Worm (Caenorhabditis elegans) whole organism, L1 larva: ENCODE data around the gene Y39B6A.9.

Source experiments
- aly-2 ChIP-seq: fragments of 150-350 bp; optimal IDR thresholded peaks from 2 replicates; lab custom pipeline; 2014; ENCODE audit warnings: missing biosample characterization, missing genetic modification characterization
- dpl-1 ChIP-seq, 3 experiments: fragments of 150-350 bp in 2 of 3; sonication (generic microtip) in 1 of 3; optimal IDR thresholded peaks; 2 replicates each; lab custom pipeline; 2014 to 2017; ENCODE audit warnings: missing biosample characterization in 3 of 3, missing genetic modification characterization in 3 of 3, missing genetic modification reagents in 3 of 3
- efl-1 ChIP-seq, 4 experiments: fragments of 150-350 bp; optimal IDR thresholded peaks in 3 of 4; peaks in 1 of 4; 1 replicate in 1 of 4; 2 replicates in 3 of 4; lab custom pipeline; 2014; ENCODE audit warnings: missing biosample characterization in 2 of 4, missing genetic modification characterization in 2 of 4, missing genetic modification reagents in 2 of 4
- fos-1 ChIP-seq: fragments of 150-350 bp; optimal IDR thresholded peaks from 2 replicates; lab custom pipeline; 2014; ENCODE audit warnings: missing biosample characterization, missing genetic modification characterization
- lin-15B ChIP-seq: fragments of 150-350 bp; sonication (generic microtip); optimal IDR thresholded peaks from 3 replicates; lab custom pipeline; 2014; ENCODE audit warnings: missing biosample characterization, missing genetic modification characterization
- mep-1 ChIP-seq: fragments of 150-350 bp; optimal IDR thresholded peaks from 2 replicates; lab custom pipeline; 2014; ENCODE audit warnings: missing biosample characterization, missing genetic modification characterization
- nhr-237 ChIP-seq: fragments of 150-350 bp; optimal IDR thresholded peaks from 2 replicates; lab custom pipeline; 2014; ENCODE audit warnings: missing biosample characterization, missing genetic modification characterization
- nhr-28 ChIP-seq: fragments of 150-350 bp; optimal IDR thresholded peaks from 2 replicates; lab custom pipeline; 2014; ENCODE audit warnings: missing biosample characterization, missing genetic modification characterization
- rnt-1 ChIP-seq: sonication (generic microtip); optimal IDR thresholded peaks from 2 replicates; lab custom pipeline; 2016; ENCODE audit warnings: mild to moderate bottlenecking, missing genetic modification characterization, moderate library complexity, missing compliant biosample characterization

DNA sequence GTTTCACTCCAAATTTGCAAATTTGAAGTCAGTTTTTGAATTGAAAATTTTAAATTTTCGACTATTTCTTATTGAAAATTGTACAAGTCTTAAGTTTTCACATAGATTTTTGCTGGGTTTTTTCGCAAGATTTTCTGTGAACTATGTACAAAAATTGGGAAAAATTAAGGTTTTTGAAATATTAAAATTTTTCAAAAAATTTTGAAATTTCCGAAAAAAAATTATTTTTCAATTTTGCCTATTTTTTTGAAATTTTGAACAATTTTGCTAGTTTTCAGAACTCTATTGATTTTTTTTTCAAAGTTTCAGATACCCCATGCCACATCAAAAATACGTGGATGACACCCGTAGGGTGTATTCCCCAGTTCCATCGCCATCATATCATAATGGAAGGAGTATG lies 17.5 kb downstream of the Y39B6A.9 start, which contains the start of gene tsp-13:
- TF ChIP-seq aly-2 (tag; lab: Kevin White, UChicago) (no peak), fos-1 (no peak), lin-15B (no peak), dpl-1 (GFP tag; optimal IDR thresholded peaks at IDR 0.05; lab: Kevin White, UChicago) (no peak), nhr-237 (tag; lab: Kevin White, UChicago) (no peak), rnt-1 (tag; lab: Kevin White, UChicago) (no peak), efl-1 (optimal IDR thresholded peaks at IDR 0.05; lab: Kevin White, UChicago) (no peak), efl-1 (GFP tag; optimal IDR thresholded peaks at IDR 0.05 in 1 of 2; lab: Kevin White, UChicago) (no peak), nhr-28 (tag; lab: Kevin White, UChicago) (no peak), mep-1 (tag; lab: Kevin White, UChicago) (no peak)
